Fruit fly (Drosophila melanogaster): Measurements from ENCODE around the gene CG31464.

Gene CG31464

DNA sequence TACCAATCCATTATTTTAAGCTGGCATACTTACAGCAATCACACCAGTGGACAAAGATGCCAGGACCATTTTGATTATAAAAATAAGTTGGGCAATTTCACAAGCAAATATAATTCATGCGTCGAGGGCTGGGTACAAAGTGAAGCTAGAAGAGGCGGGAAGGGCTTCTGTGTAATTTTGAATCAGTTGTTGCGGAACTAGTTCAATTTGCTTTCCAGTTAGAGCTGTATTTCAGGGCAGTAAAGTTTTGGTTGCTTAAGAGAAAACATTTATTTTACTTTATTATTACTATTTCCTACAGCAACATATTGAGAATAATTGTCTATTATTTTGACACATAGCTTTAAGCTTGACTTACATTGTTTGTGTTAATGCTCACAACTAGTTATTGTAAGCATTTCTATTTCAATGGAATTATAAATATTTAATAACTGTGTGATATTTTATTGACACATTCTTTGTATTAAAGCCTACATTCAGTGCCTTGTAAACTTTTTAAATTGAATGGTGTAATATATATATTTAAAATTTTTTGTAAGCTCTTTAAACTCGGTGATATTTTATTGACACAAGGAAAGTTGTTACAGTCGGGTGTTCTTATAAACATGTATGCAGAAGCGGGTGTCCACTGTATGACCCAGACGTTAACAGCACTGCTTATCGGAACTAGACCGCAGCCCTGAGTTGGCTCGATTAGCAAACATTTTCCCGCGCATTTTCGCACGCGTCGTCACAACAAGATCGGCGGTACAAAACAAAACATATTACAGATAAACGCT is 26.5 kb upstream of the CG31464 start, which contains the start of the genes RPA1 and Mcm2 (continued):
- TF ChIP-seq bab2 (GFP tag; optimal IDR thresholded peaks at IDR 0.05), result peak; percentile 60
- TF ChIP-seq CG18476 (GFP tag; optimal IDR thresholded peaks at IDR 0.05), result peak; percentile 50
- TF ChIP-seq Ptx1 (GFP tag; IDR thresholded peaks at IDR 0.05), result peak; percentile 84
- TF ChIP-seq ems (GFP tag; optimal IDR thresholded peaks at IDR 0.05), result no peak
- peak; percentile 52 for TF ChIP-seq CG7786 (GFP tag; optimal IDR thresholded peaks at IDR 0.05)
- peak; percentile 35; the same call in 1 of the 2 replicates for TF ChIP-seq CG5953 (GFP tag; IDR thresholded peaks at IDR 0.05)
- TF ChIP-seq tll (GFP tag; optimal IDR thresholded peaks at IDR 0.05), result no peak
- TF ChIP-seq CG34376 (GFP tag; optimal IDR thresholded peaks at IDR 0.05), result no peak
- TF ChIP-seq en (GFP tag; optimal IDR thresholded peaks at IDR 0.05), result no peak
- peak; percentile 76 for TF ChIP-seq Dp (GFP tag; optimal IDR thresholded peaks at IDR 0.05)
- TF ChIP-seq CTCF (GFP tag; optimal IDR thresholded peaks at IDR 0.05), result peak; percentile 7
- TF ChIP-seq CG31224 (GFP tag; IDR thresholded peaks at IDR 0.05), result peak; percentile 65
- TF ChIP-seq vnd (GFP tag; IDR thresholded peaks at IDR 0.05; ENCODE audit: partially characterized antibody), result no peak
- TF ChIP-seq Rfx (GFP tag; IDR thresholded peaks at IDR 0.05), result peak; percentile 91
- no peak for TF ChIP-seq pan (optimal IDR thresholded peaks at IDR 0.05)
- peak in 1 of 2 experiments; percentile 79 for TF ChIP-seq pan (GFP tag; optimal IDR thresholded peaks at IDR 0.05 in 1 of 2, IDR thresholded peaks at IDR 0.05 in 1 of 2)
- TF ChIP-seq CG1792 (GFP tag; optimal IDR thresholded peaks at IDR 0.05), result peak; percentile 32
- no peak for TF ChIP-seq Hr39 (optimal IDR thresholded peaks at IDR 0.05)
- peak; percentile 72; the same call in 1 of the 2 replicates for TF ChIP-seq CG7372 (GFP tag; IDR thresholded peaks at IDR 0.05)
- TF ChIP-seq CG13287 (GFP tag; IDR thresholded peaks at IDR 0.05; ENCODE audit: partially characterized antibody), result peak; percentile 21; the same call in 1 of the 2 replicates
- TF ChIP-seq fd102C (GFP tag; optimal IDR thresholded peaks at IDR 0.05), result no peak
- TF ChIP-seq CG10462 (GFP tag; optimal IDR thresholded peaks at IDR 0.05), result peak; percentile 61
- peak; percentile 35 for TF ChIP-seq CG1529 (GFP tag; optimal IDR thresholded peaks at IDR 0.05)
- TF ChIP-seq CG12219 (GFP tag; optimal IDR thresholded peaks at IDR 0.05), result peak; percentile 50
- TF ChIP-seq corto (GFP tag; optimal IDR thresholded peaks at IDR 0.05), result no peak
- TF ChIP-seq cas (GFP tag; IDR thresholded peaks at IDR 0.05), result peak; percentile 63; the same call in 1 of the 2 replicates
- TF ChIP-seq GATAe (GFP tag; conservative IDR thresholded peaks at IDR 0.05), result peak; percentile 33
- TF ChIP-seq sens (GFP tag), result peak; percentile 91
- TF ChIP-seq CG5245 (GFP tag; optimal IDR thresholded peaks at IDR 0.05), result peak; percentile 68
- TF ChIP-seq CG12155 (GFP tag; optimal IDR thresholded peaks at IDR 0.05), result peak; percentile 84
- TF ChIP-seq eve (GFP tag; optimal IDR thresholded peaks at IDR 0.05), result no peak
- no peak for TF ChIP-seq sqz (GFP tag; optimal IDR thresholded peaks at IDR 0.05)
- TF ChIP-seq Trl (optimal IDR thresholded peaks at IDR 0.05), result no peak
- peak; percentile 64 for TF ChIP-seq Trl (GFP tag; optimal IDR thresholded peaks at IDR 0.05)
- TF ChIP-seq Doc2 (GFP tag; IDR thresholded peaks at IDR 0.05), result peak; percentile 34; the same call in 1 of the 2 replicates
- no peak for TF ChIP-seq ftz-f1 (GFP tag; optimal IDR thresholded peaks at IDR 0.05)
- no peak for TF ChIP-seq CG17612 (GFP tag; IDR thresholded peaks at IDR 0.05)
- TF ChIP-seq pzg (GFP tag; optimal IDR thresholded peaks at IDR 0.05), result peak; percentile 49
- TF ChIP-seq tap (tag; optimal IDR thresholded peaks at IDR 0.05), result no peak
- peak; percentile 70; the same call in 1 of the 3 replicates for TF ChIP-seq CG3726 (GFP tag; IDR thresholded peaks at IDR 0.05)
- TF ChIP-seq CkIIα-i1 (GFP tag; IDR thresholded peaks at IDR 0.05), result no peak
- TF ChIP-seq hb (GFP tag; IDR thresholded peaks at IDR 0.05; ENCODE audit: partially characterized antibody), result no peak
- TF ChIP-seq CG6254 (GFP tag; optimal IDR thresholded peaks at IDR 0.05), result no peak
- peak; percentile 52; the same call in 1 of the 3 replicates for TF ChIP-seq sr (GFP tag; IDR thresholded peaks at IDR 0.05)
- TF ChIP-seq lab (GFP tag; optimal IDR thresholded peaks at IDR 0.05), result no peak
- TF ChIP-seq Dbx (GFP tag; IDR thresholded peaks at IDR 0.05), result peak; percentile 79
- peak; percentile 82 for TF ChIP-seq NfI (GFP tag; optimal IDR thresholded peaks at IDR 0.05)
- TF ChIP-seq Nf-YC (tag; optimal IDR thresholded peaks at IDR 0.05), result peak; percentile 80
- TF ChIP-seq CG12104 (GFP tag; optimal IDR thresholded peaks at IDR 0.05), result peak; percentile 68
- TF ChIP-seq lilli (GFP tag; optimal IDR thresholded peaks at IDR 0.05), result peak; percentile 72
- TF ChIP-seq CG10654 (GFP tag; optimal IDR thresholded peaks at IDR 0.05), result peak; percentile 70
